Worm (Caenorhabditis elegans) whole organism, young adult: ENCODE measurements around the gene chs-2.

Experiments
- B0261.1 ChIP-seq: sonication (generic microtip); optimal IDR thresholded peaks from 2 replicates; lab custom pipeline; 2016; ENCODE audit warnings: mild to moderate bottlenecking, missing genetic modification characterization, moderate library complexity, missing compliant biosample characterization
- B0336.3 ChIP-seq: fragments of 200-800 bp; sonication (Bioruptor generic); IDR thresholded peaks from 2 replicates; pipeline ENCODE4 v1.3.6; 2022; ENCODE audit warnings: missing genetic modification characterization, missing compliant biosample characterization
- C17E4.6 ChIP-seq: fragments of 200-800 bp; sonication (Bioruptor generic); IDR thresholded peaks from 2 replicates; pipeline ENCODE4 v1.3.6; 2022; ENCODE audit warnings: missing genetic modification reagents, missing genetic modification characterization, missing compliant biosample characterization
- F23B12.7 ChIP-seq: sonication (generic microtip); optimal IDR thresholded peaks from 2 replicates; lab custom pipeline; 2017; ENCODE audit warnings: missing genetic modification characterization, mild to moderate bottlenecking, missing compliant biosample characterization, antibody characterized with exemption, moderate library complexity; ENCODE audit not compliant: insufficient read depth
- F33H1.4 ChIP-seq: fragments of 200-800 bp; sonication (Bioruptor generic); IDR thresholded peaks from 2 replicates; pipeline ENCODE4 v1.3.6; 2022; ENCODE audit warnings: missing genetic modification reagents, missing genetic modification characterization, missing compliant biosample characterization
- F49E8.2 ChIP-seq: sonication (generic microtip); optimal IDR thresholded peaks from 3 replicates; lab custom pipeline; 2017; ENCODE audit warnings: missing genetic modification characterization, mild to moderate bottlenecking, missing compliant biosample characterization, antibody characterized with exemption, moderate library complexity; ENCODE audit not compliant: insufficient read depth
- F52B5.7 ChIP-seq: sonication (generic microtip); optimal IDR thresholded peaks from 2 replicates; lab custom pipeline; 2016; ENCODE audit warnings: mild to moderate bottlenecking, missing genetic modification characterization, missing compliant biosample characterization
- F57C9.4 ChIP-seq: sonication (generic microtip); optimal IDR thresholded peaks from 2 replicates; lab custom pipeline; 2017; ENCODE audit warnings: mild to moderate bottlenecking, missing genetic modification characterization, missing compliant biosample characterization
- Y56A3A.18 ChIP-seq: fragments of 200-800 bp; sonication (Bioruptor generic); IDR thresholded peaks from 2 replicates; pipeline ENCODE4 v1.3.6; 2022; ENCODE audit warnings: missing genetic modification reagents, missing genetic modification characterization, missing compliant biosample characterization
- Y79H2A.3 ChIP-seq: fragments of 200-800 bp; sonication (Bioruptor generic); conservative IDR thresholded peaks from 2 replicates; pipeline ENCODE4 v1.3.6; 2022; ENCODE audit warnings: missing genetic modification reagents, missing genetic modification characterization, missing compliant biosample characterization
- ZK185.1 ChIP-seq: sonication (generic microtip); optimal IDR thresholded peaks from 2 replicates; lab custom pipeline; 2016; ENCODE audit warnings: mild to moderate bottlenecking, missing genetic modification characterization, missing compliant biosample characterization; ENCODE audit not compliant: poor library complexity, severe bottlenecking
- aptf-3 ChIP-seq: fragments of 200-800 bp; sonication (Bioruptor generic); IDR thresholded peaks from 2 replicates; pipeline ENCODE4 v1.3.6; 2022; ENCODE audit warnings: missing genetic modification characterization, missing compliant biosample characterization
- atf-7 ChIP-seq: sonication (generic microtip); optimal IDR thresholded peaks from 2 replicates; lab custom pipeline; 2017; ENCODE audit warnings: mild to moderate bottlenecking, missing genetic modification characterization, missing compliant biosample characterization
- athp-1 ChIP-seq: sonication (generic microtip); optimal IDR thresholded peaks from 2 replicates; lab custom pipeline; 2017; ENCODE audit warnings: mild to moderate bottlenecking, missing genetic modification characterization, missing compliant biosample characterization
- attf-3 ChIP-seq: fragments of 200-800 bp; sonication (Bioruptor generic); conservative IDR thresholded peaks from 2 replicates; pipeline ENCODE4 v1.3.6; 2022; ENCODE audit warnings: missing genetic modification reagents, missing genetic modification characterization, missing compliant biosample characterization
- attf-5 ChIP-seq: fragments of 200-800 bp; sonication (Bioruptor generic); optimal IDR thresholded peaks from 2 replicates; lab custom pipeline; 2018; ENCODE audit warnings: mild to moderate bottlenecking, missing genetic modification characterization, missing compliant biosample characterization
- attf-6 ChIP-seq: fragments of 200-800 bp; sonication (Bioruptor generic); IDR thresholded peaks from 2 replicates; pipeline ENCODE4 v1.3.6; 2022; ENCODE audit warnings: missing genetic modification reagents, missing genetic modification characterization, missing compliant biosample characterization
- bed-1 ChIP-seq: fragments of 200-800 bp; sonication (Bioruptor generic); IDR thresholded peaks from 2 replicates; pipeline ENCODE4 v1.3.6; 2022; ENCODE audit warnings: missing genetic modification reagents, missing genetic modification characterization, missing compliant biosample characterization
- cebp-1 ChIP-seq, 2 experiments: fragments of 200-800 bp in 1 of 2; sonication (Bioruptor generic) in 1 of 2; sonication (generic microtip) in 1 of 2; IDR thresholded peaks in 1 of 2; optimal IDR thresholded peaks in 1 of 2; 2 replicates each; pipeline versions ENCODE4 v1.3.6 to Lab custom; 2017 to 2022; ENCODE audit warnings: missing compliant biosample characterization in 2 of 2, missing genetic modification characterization in 2 of 2, mild to moderate bottlenecking in 1 of 2, missing genetic modification reagents in 1 of 2, moderate library complexity in 1 of 2
- cebp-2 ChIP-seq: fragments of 200-800 bp; sonication (Bioruptor generic); IDR thresholded peaks from 2 replicates; pipeline ENCODE4 v1.3.6; 2022; ENCODE audit warnings: missing genetic modification characterization, missing compliant biosample characterization
- ceh-27 ChIP-seq: fragments of 200-800 bp; sonication (Bioruptor generic); optimal IDR thresholded peaks from 2 replicates; lab custom pipeline; 2018; ENCODE audit warnings: mild to moderate bottlenecking, missing genetic modification characterization, moderate library complexity, missing compliant biosample characterization
- ceh-40 ChIP-seq: fragments of 200-800 bp; sonication (Bioruptor generic); IDR thresholded peaks from 2 replicates; pipeline ENCODE4 v1.3.6; 2022; ENCODE audit warnings: missing genetic modification characterization, missing compliant biosample characterization
- ceh-58 ChIP-seq: fragments of 200-800 bp; sonication (Bioruptor generic); IDR thresholded peaks from 2 replicates; pipeline ENCODE4 v1.3.6; 2022; ENCODE audit warnings: missing genetic modification characterization, missing compliant biosample characterization
- ceh-79 ChIP-seq: sonication (generic microtip); optimal IDR thresholded peaks from 2 replicates; lab custom pipeline; 2017; ENCODE audit warnings: mild to moderate bottlenecking, missing genetic modification characterization, missing compliant biosample characterization
- ceh-91 ChIP-seq: fragments of 200-800 bp; sonication (Bioruptor generic); IDR thresholded peaks from 2 replicates; pipeline ENCODE4 v1.3.6; 2022; ENCODE audit warnings: missing genetic modification reagents, missing genetic modification characterization, missing compliant biosample characterization
- die-1 ChIP-seq: sonication (generic microtip); optimal IDR thresholded peaks from 2 replicates; lab custom pipeline; 2016; ENCODE audit warnings: missing genotype, mild to moderate bottlenecking, missing genetic modification characterization, missing compliant biosample characterization
- dpl-1 ChIP-seq: fragments of 150-350 bp; optimal IDR thresholded peaks from 2 replicates; lab custom pipeline; 2014; ENCODE audit warnings: missing biosample characterization, missing genetic modification reagents, missing genetic modification characterization
- efl-1 ChIP-seq: fragments of 150-350 bp; optimal IDR thresholded peaks from 2 replicates; lab custom pipeline; 2014; ENCODE audit warnings: missing biosample characterization, missing genetic modification reagents, missing genetic modification characterization
- egl-18 ChIP-seq: fragments of 200-800 bp; sonication (Bioruptor generic); IDR thresholded peaks from 2 replicates; pipeline ENCODE4 v1.3.6; 2022; ENCODE audit warnings: missing genetic modification reagents, missing genetic modification characterization, missing compliant biosample characterization
- egl-44 ChIP-seq: fragments of 200-800 bp; sonication (Bioruptor generic); IDR thresholded peaks from 2 replicates; pipeline ENCODE4 v1.3.6; 2022; ENCODE audit warnings: missing genetic modification reagents, missing genetic modification characterization, missing compliant biosample characterization
- ekl-4 ChIP-seq: fragments of 200-800 bp; sonication (Bioruptor generic); IDR thresholded peaks from 2 replicates; pipeline ENCODE4 v1.3.6; 2022; ENCODE audit warnings: missing genetic modification reagents, missing genetic modification characterization, missing compliant biosample characterization
- lin-26 ChIP-seq: fragments of 200-800 bp; sonication (Bioruptor generic); IDR thresholded peaks from 2 replicates; pipeline ENCODE4 v1.3.6; 2022; ENCODE audit warnings: missing genetic modification reagents, missing genetic modification characterization, missing compliant biosample characterization
- lin-35 ChIP-seq, 3 experiments: fragments of 150-350 bp in 2 of 3; sonication (generic microtip) in 1 of 3; optimal IDR thresholded peaks; 2 replicates each; lab custom pipeline; 2014 to 2018; ENCODE audit warnings: missing biosample characterization in 3 of 3, missing genetic modification characterization in 3 of 3, missing genetic modification reagents in 3 of 3
- lsl-1 ChIP-seq: fragments of 200-800 bp; sonication (Bioruptor generic); optimal IDR thresholded peaks from 2 replicates; lab custom pipeline; 2018; ENCODE audit warnings: mild to moderate bottlenecking, missing genetic modification characterization, moderate library complexity, missing compliant biosample characterization
- lsy-27 ChIP-seq: sonication (generic microtip); optimal IDR thresholded peaks from 2 replicates; lab custom pipeline; 2017; ENCODE audit warnings: missing genetic modification characterization, mild to moderate bottlenecking, missing compliant biosample characterization, antibody characterized with exemption, missing genotype, borderline replicate concordance; ENCODE audit not compliant: insufficient read depth
- madf-10 ChIP-seq: sonication (generic microtip); optimal IDR thresholded peaks from 2 replicates; lab custom pipeline; 2016; ENCODE audit warnings: mild to moderate bottlenecking, missing genetic modification characterization, missing compliant biosample characterization
- madf-3 ChIP-seq: fragments of 200-800 bp; sonication (Bioruptor generic); IDR thresholded peaks from 2 replicates; pipeline ENCODE4 v1.3.6; 2022; ENCODE audit warnings: missing genetic modification reagents, missing genetic modification characterization, missing compliant biosample characterization
- mcd-1 ChIP-seq: fragments of 200-800 bp; sonication (Bioruptor generic); IDR thresholded peaks from 2 replicates; pipeline ENCODE4 v1.3.6; 2022; ENCODE audit warnings: missing genetic modification reagents, missing genetic modification characterization, missing compliant biosample characterization
- mes-4 ChIP-seq: sonication (generic microtip); optimal IDR thresholded peaks from 2 replicates; lab custom pipeline; 2016; ENCODE audit warnings: missing genotype, missing genetic modification characterization, missing compliant biosample characterization
- nfyb-1 ChIP-seq: fragments of 200-800 bp; sonication (Bioruptor generic); IDR thresholded peaks from 2 replicates; pipeline ENCODE4 v1.3.6; 2022; ENCODE audit warnings: missing genetic modification reagents, missing genetic modification characterization, missing compliant biosample characterization
- nhr-120 ChIP-seq: fragments of 200-800 bp; sonication (Bioruptor generic); IDR thresholded peaks from 2 replicates; pipeline ENCODE4 v1.3.6; 2022; ENCODE audit warnings: missing genetic modification characterization, missing compliant biosample characterization
- nhr-179 ChIP-seq: sonication (generic microtip); optimal IDR thresholded peaks from 2 replicates; lab custom pipeline; 2016; ENCODE audit warnings: mild to moderate bottlenecking, missing genetic modification characterization, missing compliant biosample characterization
- rpc-1 ChIP-seq, 2 experiments: fragments of 150-350 bp in 1 of 2; sonication (generic microtip) in 1 of 2; optimal IDR thresholded peaks; 2 replicates each; lab custom pipeline; 2014 to 2018; ENCODE audit warnings: missing biosample characterization in 1 of 2, missing genetic modification characterization in 1 of 2, missing genetic modification reagents in 1 of 2, missing genotype in 1 of 2
- tbx-9 ChIP-seq: sonication (generic microtip); optimal IDR thresholded peaks from 2 replicates; lab custom pipeline; 2016; ENCODE audit warnings: borderline replicate concordance, missing genetic modification characterization, inconsistent platforms, missing compliant biosample characterization
- tlf-1 ChIP-seq: fragments of 200-800 bp; sonication (Bioruptor generic); optimal IDR thresholded peaks from 2 replicates; lab custom pipeline; 2018; ENCODE audit warnings: mild to moderate bottlenecking, missing genetic modification characterization, missing compliant biosample characterization
- unc-130 ChIP-seq: sonication (generic microtip); optimal IDR thresholded peaks from 2 replicates; lab custom pipeline; 2016; ENCODE audit warnings: missing genetic modification reagents, missing genetic modification characterization, missing compliant biosample characterization
- unc-62 ChIP-seq: fragments of 150-350 bp; optimal IDR thresholded peaks from 2 replicates; lab custom pipeline; 2014; ENCODE audit warnings: missing biosample characterization, missing genetic modification reagents, missing genetic modification characterization
- ztf-26 ChIP-seq: sonication (generic microtip); optimal IDR thresholded peaks from 2 replicates; lab custom pipeline; 2017; ENCODE audit warnings: missing genetic modification characterization, missing compliant biosample characterization
- ztf-6 ChIP-seq: fragments of 200-800 bp; sonication (Bioruptor generic); IDR thresholded peaks from 2 replicates; pipeline ENCODE4 v1.3.6; 2022; ENCODE audit warnings: missing genetic modification reagents, missing genetic modification characterization, missing compliant biosample characterization

Gene chs-2

ce11 chrII:162182-162581 lies 34.6 kb upstream of the chs-2 start, which contains the start of gene etr-1:
TSS of gene etr-1 (plus strand) at chrII:162374.
- TF ChIP-seq madf-3 (no peak), B0261.1 (tag; lab: Kevin White, UChicago) (no peak), mcd-1 (GFP tag; lab: Robert Waterston, UW) (peak; percentile 25; the same call in 1 of the 2 replicates), aptf-3 (GFP tag; lab: Robert Waterston, UW) (no peak), cebp-1 (GFP tag; IDR thresholded peaks at IDR 0.05; lab: Robert Waterston, UW) (no peak), cebp-1 (tag; optimal IDR thresholded peaks at IDR 0.05; lab: Kevin White, UChicago) (peak; percentile 31), attf-3 (GFP tag; lab: Robert Waterston, UW) (no peak), cebp-2 (GFP tag; lab: Robert Waterston, UW) (no peak), ceh-79 (tag; lab: Kevin White, UChicago) (no peak), lin-26 (GFP tag; lab: Robert Waterston, UW) (no peak), madf-10 (tag; lab: Kevin White, UChicago) (no peak), atf-7 (no peak), lin-35 (GFP tag; optimal IDR thresholded peaks at IDR 0.05; lab: Kevin White, UChicago) (no peak), attf-5 (GFP tag; lab: Kevin White, UChicago) (peak; percentile 50), tlf-1 (GFP tag; lab: Kevin White, UChicago) (no peak), nfyb-1 (GFP tag; lab: Robert Waterston, UW) (0 out of 2 replicates have a peak, but pooled peaks have one; percentile 21), ceh-27 (GFP tag; lab: Kevin White, UChicago) (no peak), ceh-58 (no peak), attf-6 (GFP tag; lab: Robert Waterston, UW) (no peak), ztf-6 (no peak), egl-18 (no peak), F52B5.7 (no peak), rpc-1 (optimal IDR thresholded peaks at IDR 0.05; lab: Kevin White, UChicago) (no peak), rpc-1 (tag; optimal IDR thresholded peaks at IDR 0.05; lab: Kevin White, UChicago) (no peak), athp-1 (no peak), F23B12.7 (tag; lab: Kevin White, UChicago) (no peak), efl-1 (GFP tag; lab: Kevin White, UChicago) (no peak), mes-4 (tag; lab: Kevin White, UChicago) (no peak), F33H1.4 (GFP tag; lab: Robert Waterston, UW) (no peak), lsl-1 (GFP tag; lab: Kevin White, UChicago) (no peak), Y56A3A.18 (no peak), dpl-1 (GFP tag; lab: Kevin White, UChicago) (no peak), ZK185.1 (tag; lab: Kevin White, UChicago) (no peak), nhr-179 (tag; lab: Kevin White, UChicago) (no peak), tbx-9 (tag; lab: Kevin White, UChicago) (no peak), Y79H2A.3 (GFP tag; lab: Robert Waterston, UW) (no peak), die-1 (tag; lab: Kevin White, UChicago) (no peak), F49E8.2 (tag; lab: Kevin White, UChicago) (no peak), lsy-27 (tag; lab: Kevin White, UChicago) (no peak), unc-62 (GFP tag; lab: Kevin White, UChicago) (no peak), C17E4.6 (GFP tag; lab: Robert Waterston, UW) (no peak), ceh-40 (GFP tag; lab: Robert Waterston, UW) (no peak), B0336.3 (GFP tag; lab: Robert Waterston, UW) (no peak), bed-1 (GFP tag; lab: Robert Waterston, UW) (no peak), ceh-91 (no peak), unc-130 (GFP tag; lab: Kevin White, UChicago) (no peak), egl-44 (GFP tag; lab: Robert Waterston, UW) (peak; percentile 59; the same call in 1 of the 2 replicates), F57C9.4 (no peak), nhr-120 (GFP tag; lab: Robert Waterston, UW) (no peak), ztf-26 (tag; lab: Kevin White, UChicago) (no peak), ekl-4 (GFP tag; lab: Robert Waterston, UW) (no peak)
